Worm (Caenorhabditis elegans) whole organism, L1 larva: ENCODE data around the gene K12B6.4.
A peak's percentile ranks its signal among the peaks of the same experiment; 100 is the strongest.

Experiments
- C16A3.4 ChIP-seq: fragments of 150-350 bp; optimal IDR thresholded peaks from 2 replicates; lab custom pipeline; 2014; ENCODE audit warnings: missing biosample characterization, missing genetic modification characterization
- C34B4.2 ChIP-seq: sonication (generic microtip); optimal IDR thresholded peaks from 2 replicates; lab custom pipeline; 2017; ENCODE audit warnings: mild to moderate bottlenecking, missing genetic modification characterization, missing compliant biosample characterization
- blmp-1 ChIP-seq: fragments of 150-350 bp; optimal IDR thresholded peaks from 2 replicates; lab custom pipeline; 2014; ENCODE audit warnings: missing biosample characterization, missing genetic modification characterization
- ceh-63 ChIP-seq: fragments of 200-800 bp; sonication (Bioruptor generic); optimal IDR thresholded peaks from 2 replicates; lab custom pipeline; 2018; ENCODE audit warnings: mild to moderate bottlenecking, missing genetic modification characterization, missing compliant biosample characterization
- ceh-82 ChIP-seq, 3 experiments: fragments of 150-350 bp in 1 of 3; sonication (generic microtip) in 2 of 3; optimal IDR thresholded peaks; 2 replicates each; lab custom pipeline; 2014 to 2017; ENCODE audit warnings: missing biosample characterization in 3 of 3, missing genetic modification characterization in 3 of 3
- ceh-88 ChIP-seq: fragments of 200-800 bp; sonication (Bioruptor generic); IDR thresholded peaks from 2 replicates; pipeline ENCODE4 v1.3.6; 2022; ENCODE audit warnings: missing genetic modification characterization, missing compliant biosample characterization
- efl-1 ChIP-seq, 4 experiments: fragments of 150-350 bp; optimal IDR thresholded peaks in 3 of 4; peaks in 1 of 4; 1 replicate in 1 of 4; 2 replicates in 3 of 4; lab custom pipeline; 2014; ENCODE audit warnings: missing biosample characterization in 2 of 4, missing genetic modification characterization in 2 of 4, missing genetic modification reagents in 2 of 4
- efl-3 ChIP-seq: fragments of 200-800 bp; sonication (Bioruptor generic); optimal IDR thresholded peaks from 2 replicates; lab custom pipeline; 2018; ENCODE audit warnings: mild to moderate bottlenecking, missing genetic modification characterization, missing compliant biosample characterization
- elt-2 ChIP-seq: sonication (generic microtip); optimal IDR thresholded peaks from 2 replicates; lab custom pipeline; 2016; ENCODE audit warnings: missing genetic modification characterization, mild to moderate bottlenecking, inconsistent platforms, missing compliant biosample characterization, missing genetic modification reagents
- elt-3 ChIP-seq, 6 experiments: fragments of 150-350 bp in 1 of 6; sonication (generic microtip); optimal IDR thresholded peaks; 2 replicates each; lab custom pipeline; 2017 to 2018; ENCODE audit warnings: missing biosample characterization in 6 of 6, missing genetic modification characterization in 6 of 6, inconsistent platforms in 1 of 6
- fkh-10 ChIP-seq: sonication (generic microtip); optimal IDR thresholded peaks from 2 replicates; lab custom pipeline; 2017; ENCODE audit warnings: missing biosample characterization, missing genetic modification reagents, missing genetic modification characterization
- fkh-4 ChIP-seq: sonication (generic microtip); optimal IDR thresholded peaks from 2 replicates; lab custom pipeline; 2016; ENCODE audit warnings: missing compliant biosample characterization, missing genetic modification characterization, borderline replicate concordance
- grh-1 ChIP-seq: fragments of 200-800 bp; sonication (Bioruptor generic); IDR thresholded peaks from 2 replicates; pipeline ENCODE4 v1.3.6; 2022; ENCODE audit warnings: missing genetic modification reagents, missing genetic modification characterization, missing compliant biosample characterization
- hlh-17 ChIP-seq: fragments of 200-800 bp; sonication (Bioruptor generic); optimal IDR thresholded peaks from 2 replicates; lab custom pipeline; 2018; ENCODE audit warnings: missing genetic modification characterization, mild to moderate bottlenecking, missing compliant biosample characterization, moderate library complexity, borderline replicate concordance
- hlh-4 ChIP-seq: sonication (generic microtip); optimal IDR thresholded peaks from 2 replicates; lab custom pipeline; 2016; ENCODE audit warnings: mild to moderate bottlenecking, missing genetic modification characterization, missing compliant biosample characterization
- hpl-2 ChIP-seq: fragments of 150-350 bp; optimal IDR thresholded peaks from 2 replicates; lab custom pipeline; 2014; ENCODE audit warnings: missing biosample characterization, missing genetic modification reagents, missing genetic modification characterization
- lin-14 ChIP-seq: fragments of 200-800 bp; sonication (Bioruptor generic); optimal IDR thresholded peaks from 2 replicates; lab custom pipeline; 2018; ENCODE audit warnings: mild to moderate bottlenecking, missing genetic modification characterization, moderate library complexity, missing compliant biosample characterization
- lin-35 ChIP-seq, 2 experiments: fragments of 150-350 bp; optimal IDR thresholded peaks; 2 replicates each; lab custom pipeline; 2014; ENCODE audit warnings: missing biosample characterization in 2 of 2, missing genetic modification characterization in 2 of 2, missing genetic modification reagents in 2 of 2
- mab-9 ChIP-seq: fragments of 200-800 bp; sonication (Bioruptor generic); IDR thresholded peaks from 2 replicates; pipeline ENCODE4 v1.3.6; 2022; ENCODE audit warnings: missing genetic modification reagents, missing genetic modification characterization, missing compliant biosample characterization
- mdl-1 ChIP-seq, 2 experiments: fragments of 150-350 bp; optimal IDR thresholded peaks; 2 replicates each; lab custom pipeline; 2014 to 2017; ENCODE audit warnings: missing biosample characterization in 2 of 2, missing genetic modification characterization in 2 of 2, inconsistent platforms in 1 of 2
- mep-1 ChIP-seq: fragments of 150-350 bp; optimal IDR thresholded peaks from 2 replicates; lab custom pipeline; 2014; ENCODE audit warnings: missing biosample characterization, missing genetic modification characterization
- nhr-12 ChIP-seq: sonication (generic microtip); optimal IDR thresholded peaks from 2 replicates; lab custom pipeline; 2017; ENCODE audit warnings: missing biosample characterization, missing genetic modification characterization
- nhr-19 ChIP-seq: fragments of 200-800 bp; sonication (Bioruptor generic); conservative IDR thresholded peaks from 2 replicates; pipeline ENCODE4 v1.3.6; 2022; ENCODE audit warnings: missing genetic modification characterization, missing compliant biosample characterization
- nhr-20 ChIP-seq: sonication (generic microtip); optimal IDR thresholded peaks from 2 replicates; lab custom pipeline; 2016; ENCODE audit warnings: mild to moderate bottlenecking, missing genetic modification characterization, missing compliant biosample characterization
- nhr-28 ChIP-seq: fragments of 150-350 bp; optimal IDR thresholded peaks from 2 replicates; lab custom pipeline; 2014; ENCODE audit warnings: missing biosample characterization, missing genetic modification characterization
- nhr-47 ChIP-seq: sonication (generic microtip); optimal IDR thresholded peaks from 2 replicates; lab custom pipeline; 2016; ENCODE audit warnings: mild to moderate bottlenecking, missing genetic modification characterization, moderate library complexity, missing compliant biosample characterization
- nhr-71 ChIP-seq: sonication (generic microtip); optimal IDR thresholded peaks from 2 replicates; lab custom pipeline; 2016; ENCODE audit warnings: mild to moderate bottlenecking, missing genetic modification characterization, moderate library complexity, missing compliant biosample characterization
- nhr-76 ChIP-seq: sonication (generic microtip); optimal IDR thresholded peaks from 2 replicates; lab custom pipeline; 2017; ENCODE audit warnings: missing biosample characterization, missing genetic modification characterization
- nhr-77 ChIP-seq: fragments of 150-350 bp; optimal IDR thresholded peaks from 2 replicates; lab custom pipeline; 2014; ENCODE audit warnings: missing biosample characterization, missing genetic modification characterization
- nhr-84 ChIP-seq: sonication (generic microtip); optimal IDR thresholded peaks from 2 replicates; lab custom pipeline; 2017; ENCODE audit warnings: missing biosample characterization, missing genetic modification characterization
- nhr-85 ChIP-seq: sonication (generic microtip); peaks from one replicate; lab custom pipeline; 2016; ENCODE audit warnings: missing genetic modification characterization, inconsistent platforms, missing compliant biosample characterization
- pax-3 ChIP-seq: fragments of 200-800 bp; sonication (Bioruptor generic); optimal IDR thresholded peaks from 2 replicates; lab custom pipeline; 2018; ENCODE audit warnings: mild to moderate bottlenecking, missing genetic modification characterization, moderate library complexity, missing compliant biosample characterization
- skn-1 ChIP-seq: fragments of 150-350 bp; optimal IDR thresholded peaks from 2 replicates; lab custom pipeline; 2014; ENCODE audit warnings: missing biosample characterization, missing genetic modification characterization
- snu-23 ChIP-seq: sonication (generic microtip); optimal IDR thresholded peaks from 2 replicates; lab custom pipeline; 2016; ENCODE audit warnings: missing genetic modification characterization, missing compliant biosample characterization
- sox-4 ChIP-seq: sonication (generic microtip); optimal IDR thresholded peaks from 2 replicates; lab custom pipeline; 2016; ENCODE audit warnings: missing genetic modification characterization, missing compliant biosample characterization
- sup-37 ChIP-seq: fragments of 200-800 bp; sonication (Bioruptor generic); optimal IDR thresholded peaks from 2 replicates; lab custom pipeline; 2018; ENCODE audit warnings: mild to moderate bottlenecking, missing genetic modification characterization, missing compliant biosample characterization
- tlp-1 ChIP-seq: fragments of 150-350 bp; optimal IDR thresholded peaks from 2 replicates; lab custom pipeline; 2014; ENCODE audit warnings: missing biosample characterization, missing genetic modification characterization
- unc-130 ChIP-seq: fragments of 150-350 bp; optimal IDR thresholded peaks from 2 replicates; lab custom pipeline; 2017; ENCODE audit warnings: missing biosample characterization, missing genetic modification characterization, inconsistent platforms
- unc-86 ChIP-seq: sonication (generic microtip); optimal IDR thresholded peaks from 2 replicates; lab custom pipeline; 2016; ENCODE audit warnings: missing genetic modification characterization, missing compliant biosample characterization
- unc-98 ChIP-seq: fragments of 200-800 bp; sonication (Bioruptor generic); IDR thresholded peaks from 2 replicates; pipeline ENCODE4 v1.3.6; 2022; ENCODE audit warnings: missing genetic modification characterization, missing compliant biosample characterization
- zag-1 ChIP-seq: fragments of 150-350 bp; optimal IDR thresholded peaks from 2 replicates; lab custom pipeline; 2014; ENCODE audit warnings: missing biosample characterization, missing genetic modification characterization
- zip-4 ChIP-seq: fragments of 200-800 bp; sonication (Bioruptor generic); optimal IDR thresholded peaks from 2 replicates; lab custom pipeline; 2018; ENCODE audit warnings: mild to moderate bottlenecking, missing genetic modification characterization, moderate library complexity, missing compliant biosample characterization
- ztf-4 ChIP-seq: fragments of 150-350 bp; optimal IDR thresholded peaks from 2 replicates; lab custom pipeline; 2014; ENCODE audit warnings: missing biosample characterization, missing genetic modification characterization

The K12B6.4 gene

ce11 chrV:6322749-6323367, 41.8 kb upstream of the K12B6.4 start (continued):
- TF ChIP-seq nhr-85 (tag; lab: Kevin White, UChicago) (peak; percentile 96), fkh-10 (GFP tag; lab: Kevin White, UChicago) (no peak), blmp-1 (tag; lab: Kevin White, UChicago) (peak; percentile 71), nhr-84 (tag; lab: Kevin White, UChicago) (no peak), lin-35 (GFP tag; optimal IDR thresholded peaks at IDR 0.05; lab: Kevin White, UChicago) (peak in 1 of 2 experiments; percentile 65), nhr-77 (tag; lab: Kevin White, UChicago) (no peak), nhr-20 (peak; percentile 89), pax-3 (tag; lab: Kevin White, UChicago) (no peak), ceh-63 (GFP tag; lab: Kevin White, UChicago) (no peak), elt-3 (tag; optimal IDR thresholded peaks at IDR 0.05; lab: Kevin White, UChicago) (peak in 5 of 6 experiments; percentile 14 to 69 (median 56)), nhr-12 (tag; lab: Kevin White, UChicago) (no peak), nhr-28 (tag; lab: Kevin White, UChicago) (no peak), elt-2 (tag; lab: Kevin White, UChicago) (no peak)

DNA sequence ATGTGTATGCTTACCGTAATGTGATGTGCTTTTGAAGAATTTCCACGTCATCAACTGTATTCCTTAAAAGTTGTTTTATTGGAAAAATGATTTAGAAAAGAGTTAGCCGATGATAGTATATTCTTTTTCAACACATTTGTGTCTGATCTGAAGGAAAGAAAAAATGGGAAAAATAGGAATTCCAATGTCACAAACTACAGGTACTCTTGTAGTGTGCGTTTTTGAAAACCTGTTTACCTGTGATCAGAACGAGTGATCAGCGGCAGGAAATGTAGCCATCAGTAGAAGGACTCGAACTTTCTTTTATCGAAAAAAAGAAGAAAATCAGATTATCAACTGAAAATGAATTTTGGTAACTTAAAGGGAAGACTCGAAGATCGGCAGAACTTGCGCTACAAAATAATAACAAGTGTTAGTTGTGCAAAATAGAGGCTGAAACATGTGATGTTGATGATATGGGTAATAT, 40.7 kb upstream of the K12B6.4 start, which contains the start of gene T28C12.15:
TSS of gene T28C12.15 (minus strand) at position 51 of the 466 bp plus-strand sequence.
- peak; percentile 33 for TF ChIP-seq lin-14 (GFP tag; lab: Kevin White, UChicago)
- no peak for TF ChIP-seq unc-130 (tag; lab: Kevin White, UChicago)
- no peak for TF ChIP-seq nhr-76 (tag; lab: Kevin White, UChicago)
- peak; percentile 28 for TF ChIP-seq nhr-71 (tag; lab: Kevin White, UChicago)
- no peak for TF ChIP-seq hpl-2 (GFP tag; lab: Kevin White, UChicago)
- peak; percentile 78 for TF ChIP-seq nhr-85 (tag; lab: Kevin White, UChicago)
- peak; percentile 53 for TF ChIP-seq blmp-1 (tag; lab: Kevin White, UChicago)
- peak; percentile 39 for TF ChIP-seq snu-23
- peak; percentile 64; the same call in 1 of the 2 replicates for TF ChIP-seq grh-1 (GFP tag; lab: Robert Waterston, UW)
- peak; percentile 59 for TF ChIP-seq nhr-20

- no peak for TF ChIP-seq nhr-28 (tag; lab: Kevin White, UChicago)
- TF ChIP-seq elt-3 (tag; optimal IDR thresholded peaks at IDR 0.05; lab: Kevin White, UChicago), result peak in 1 of 6 experiments; percentile 22
These were observed 40.2 kb upstream of the K12B6.4 start for ce11 chrV:6321280-6321679.

DNA sequence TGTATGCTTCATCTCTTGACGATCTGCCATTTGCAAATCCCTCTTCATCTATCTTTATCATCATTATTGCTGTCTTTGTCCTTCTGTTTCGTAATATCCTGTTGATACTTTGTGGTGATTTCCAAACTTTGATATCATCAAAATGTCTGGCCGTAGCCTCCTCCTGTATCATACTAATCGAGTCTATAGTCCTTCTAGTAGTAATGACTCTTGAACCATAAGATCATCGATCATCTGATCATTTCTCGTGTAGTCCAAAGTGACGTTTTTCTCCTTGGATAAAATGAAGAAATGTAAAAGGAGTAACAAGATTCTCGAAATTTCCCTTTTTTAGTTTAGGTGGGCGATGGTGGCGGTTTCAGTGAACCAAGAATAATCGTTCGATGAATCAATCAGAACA, 38.3 kb upstream of the K12B6.4 start:
- TF ChIP-seq grh-1 (GFP tag; lab: Robert Waterston, UW) (peak; percentile 52; the same call in 1 of the 2 replicates), C34B4.2 (tag; lab: Kevin White, UChicago) (no peak), ceh-88 (GFP tag; lab: Robert Waterston, UW) (no peak), efl-1 (optimal IDR thresholded peaks at IDR 0.05; lab: Kevin White, UChicago) (no peak), efl-1 (GFP tag; optimal IDR thresholded peaks at IDR 0.05 in 1 of 2; lab: Kevin White, UChicago) (no peak), mep-1 (tag; lab: Kevin White, UChicago) (peak; percentile 11), ceh-82 (tag; optimal IDR thresholded peaks at IDR 0.05; lab: Kevin White, UChicago) (no peak), nhr-47 (tag; lab: Kevin White, UChicago) (peak; percentile 20), nhr-19 (peak; percentile 55), zip-4 (GFP tag; lab: Kevin White, UChicago) (no peak), efl-3 (GFP tag; lab: Kevin White, UChicago) (no peak), tlp-1 (tag; lab: Kevin White, UChicago) (no peak), zag-1 (tag; lab: Kevin White, UChicago) (no peak), mdl-1 (tag; optimal IDR thresholded peaks at IDR 0.05; lab: Kevin White, UChicago) (no peak), elt-2 (tag; lab: Kevin White, UChicago) (no peak), hlh-4 (no peak), ztf-4 (no peak), sup-37 (GFP tag; lab: Kevin White, UChicago) (no peak), hlh-17 (GFP tag; lab: Kevin White, UChicago) (no peak), unc-98 (GFP tag; lab: Robert Waterston, UW) (no peak), fkh-10 (GFP tag; lab: Kevin White, UChicago) (no peak), skn-1 (tag; lab: Kevin White, UChicago) (peak; percentile 18), lin-14 (GFP tag; lab: Kevin White, UChicago) (peak; percentile 65), fkh-4 (tag; lab: Kevin White, UChicago) (no peak), nhr-71 (tag; lab: Kevin White, UChicago) (peak; percentile 69), unc-86 (tag; lab: Kevin White, UChicago) (no peak), sox-4 (tag; lab: Kevin White, UChicago) (no peak), blmp-1 (tag; lab: Kevin White, UChicago) (peak; percentile 47), C16A3.4 (no peak), nhr-77 (tag; lab: Kevin White, UChicago) (no peak), nhr-20 (peak; percentile 76), mab-9 (no peak), nhr-85 (tag; lab: Kevin White, UChicago) (peak; percentile 96)
